Fruit fly (Drosophila melanogaster) whole organism, wandering third instar larva: ENCODE data around the gene JhI-21.

ENCODE experiments used
- CG32264 ChIP-seq: fragments of 200-800 bp; sonication (Bioruptor generic); optimal IDR thresholded peaks from 2 replicates; lab custom pipeline; 2016; ENCODE audit warnings: missing biosample characterization, missing genetic modification characterization
- CG9705 ChIP-seq: fragments of 200-800 bp; sonication (Bioruptor generic); optimal IDR thresholded peaks from 2 replicates; lab custom pipeline; 2018; ENCODE audit warnings: missing biosample characterization, mild to moderate bottlenecking, missing genetic modification characterization
- CrebA ChIP-seq: fragments of 200-800 bp; sonication (Bioruptor generic); optimal IDR thresholded peaks from 2 replicates; lab custom pipeline; 2016; ENCODE audit warnings: missing biosample characterization, mild to moderate bottlenecking, missing genetic modification characterization, borderline replicate concordance
- Dif ChIP-seq: fragments of 200-275, 200-300 bp; sonication (Bioruptor generic); optimal IDR thresholded peaks from 2 replicates; lab custom pipeline; 2018; ENCODE audit warnings: missing biosample characterization, missing genetic modification characterization; ENCODE audit not compliant: partially characterized antibody
- HLH106 ChIP-seq: fragments of 200-800 bp; optimal IDR thresholded peaks from 3 replicates; lab custom pipeline; 2019; ENCODE audit warnings: missing biosample characterization, mild to moderate bottlenecking, missing genetic modification characterization, moderate library complexity
- Hnf4 ChIP-seq: fragments of 200-800 bp; sonication (Bioruptor generic); optimal IDR thresholded peaks from 2 replicates; lab custom pipeline; 2016; ENCODE audit warnings: missing biosample characterization, mild to moderate bottlenecking, missing genetic modification characterization
- Hr78 ChIP-seq: fragments of >200 bp; optimal IDR thresholded peaks from 2 replicates; lab custom pipeline; 2017; ENCODE audit warnings: missing biosample characterization, missing genetic modification characterization
- Hr83 ChIP-seq: fragments of 200-300 bp; sonication (Bioruptor generic); optimal IDR thresholded peaks from 2 replicates; lab custom pipeline; 2016; ENCODE audit warnings: missing biosample characterization, mild to moderate bottlenecking, missing genetic modification characterization, moderate library complexity; ENCODE audit not compliant: poor library complexity, severe bottlenecking
- Jra ChIP-seq: sonication (Bioruptor generic); optimal IDR thresholded peaks from 2 replicates; lab custom pipeline; 2016; ENCODE audit warnings: missing biosample characterization, missing genetic modification characterization
- Myc ChIP-seq: fragments of >200 bp; optimal IDR thresholded peaks from 2 replicates; lab custom pipeline; 2017
- N ChIP-seq: fragments of >200 bp; optimal IDR thresholded peaks from 2 replicates; lab custom pipeline; 2018; ENCODE audit warnings: missing biosample characterization, missing external identifiers, missing genetic modification characterization
- OdsH ChIP-seq: fragments of 200-800 bp; sonication (Bioruptor generic); optimal IDR thresholded peaks from 2 replicates; lab custom pipeline; 2016; ENCODE audit warnings: missing biosample characterization, mild to moderate bottlenecking, missing genetic modification characterization
- Rel ChIP-seq, 2 experiments: fragments of 200-800 bp; sonication (Bioruptor generic) in 1 of 2; optimal IDR thresholded peaks; 2 replicates in 1 of 2; 3 replicates in 1 of 2; lab custom pipeline; 2016 to 2019; ENCODE audit warnings: mild to moderate bottlenecking in 2 of 2, missing biosample characterization in 2 of 2, missing genetic modification characterization in 2 of 2, moderate library complexity in 1 of 2
- Sp1 ChIP-seq: fragments of 200-800 bp; sonication (Bioruptor generic); optimal IDR thresholded peaks from 3 replicates; lab custom pipeline; 2019; ENCODE audit warnings: missing biosample characterization, mild to moderate bottlenecking, missing genetic modification characterization, moderate library complexity
- Vsx2 ChIP-seq: fragments of 200-300, 225-300 bp; sonication (Bioruptor generic); optimal IDR thresholded peaks from 2 replicates; lab custom pipeline; 2018; ENCODE audit warnings: missing biosample characterization, missing genetic modification characterization; ENCODE audit not compliant: partially characterized antibody
- br ChIP-seq: fragments of 200-800 bp; sonication (Bioruptor generic); optimal IDR thresholded peaks from 2 replicates; lab custom pipeline; 2016; ENCODE audit warnings: missing biosample characterization, missing genetic modification characterization
- brk ChIP-seq: fragments of 200-800 bp; sonication (Bioruptor generic); optimal IDR thresholded peaks from 2 replicates; lab custom pipeline; 2016; ENCODE audit warnings: missing biosample characterization, mild to moderate bottlenecking, missing genetic modification characterization
- dl ChIP-seq, 2 experiments: fragments of 175-275, 200-275 bp in 1 of 2; fragments of 200-275 bp in 1 of 2; sonication (Bioruptor generic); optimal IDR thresholded peaks; lab custom pipeline; 2018; ENCODE audit warnings: mild to moderate bottlenecking in 2 of 2, missing biosample characterization in 2 of 2, missing genetic modification characterization in 2 of 2, moderate library complexity in 2 of 2; ENCODE audit not compliant: partially characterized antibody in 2 of 2, insufficient read depth in 1 of 2
- dmrt93B ChIP-seq: fragments of 200-800 bp; sonication (Bioruptor generic); optimal IDR thresholded peaks from 2 replicates; lab custom pipeline; 2018; ENCODE audit warnings: missing biosample characterization, mild to moderate bottlenecking, missing genetic modification characterization
- ey ChIP-seq: fragments of 200-800 bp; sonication (Bioruptor generic); optimal IDR thresholded peaks from 2 replicates; lab custom pipeline; 2016; ENCODE audit warnings: missing biosample characterization, missing genetic modification characterization
- foxo ChIP-seq, 2 experiments: fragments of 200-800 bp; sonication (Bioruptor generic); optimal IDR thresholded peaks; 2 replicates in 1 of 2; 3 replicates in 1 of 2; lab custom pipeline; 2016 to 2017; ENCODE audit warnings: missing biosample characterization in 2 of 2, missing genetic modification characterization in 2 of 2
- h ChIP-seq: fragments of 200-800 bp; sonication (Bioruptor generic); optimal IDR thresholded peaks from 3 replicates; lab custom pipeline; 2016; ENCODE audit warnings: missing biosample characterization, mild to moderate bottlenecking, missing genetic modification characterization
- lola ChIP-seq: fragments of >200 bp; optimal IDR thresholded peaks from 2 replicates; lab custom pipeline; 2017; ENCODE audit warnings: missing biosample characterization, missing genetic modification characterization
- psq ChIP-seq: fragments of 200-800 bp; sonication (Bioruptor generic); optimal IDR thresholded peaks from 3 replicates; lab custom pipeline; 2017; ENCODE audit warnings: missing biosample characterization, mild to moderate bottlenecking, missing genetic modification characterization, moderate library complexity
- rgr ChIP-seq: fragments of 200-800 bp; sonication (Bioruptor generic); optimal IDR thresholded peaks from 3 replicates; lab custom pipeline; 2016; ENCODE audit warnings: missing biosample characterization, mild to moderate bottlenecking, missing genetic modification characterization
- sage ChIP-seq: fragments of 200-800 bp; sonication (Bioruptor generic); optimal IDR thresholded peaks from 2 replicates; lab custom pipeline; 2016; ENCODE audit warnings: missing biosample characterization, mild to moderate bottlenecking, missing genetic modification characterization
- sv ChIP-seq: fragments of 200-800 bp; sonication (Bioruptor generic); optimal IDR thresholded peaks from 3 replicates; lab custom pipeline; 2016; ENCODE audit warnings: missing biosample characterization, missing genetic modification characterization
- tai ChIP-seq: sonication (Bioruptor generic); optimal IDR thresholded peaks from 2 replicates; lab custom pipeline; 2016; ENCODE audit warnings: missing biosample characterization, missing genetic modification characterization
- usp ChIP-seq: fragments of >200 bp; optimal IDR thresholded peaks from 2 replicates; lab custom pipeline; 2017; ENCODE audit warnings: missing biosample characterization, missing genetic modification characterization
- woc ChIP-seq: sonication (Bioruptor generic); optimal IDR thresholded peaks from 2 replicates; lab custom pipeline; 2016; ENCODE audit warnings: missing biosample characterization, mild to moderate bottlenecking, missing genetic modification characterization

The JhI-21 gene

dm6 chr2L:12055837-12056388 is at the start of gene JhI-21, which contains the start of the genes RpL7-like and CG34164:
Gene JhI-21, minus strand, starts transcription at chr2L:12056042.
Gene RpL7-like, plus strand, starts transcription at chr2L:12056326.
Gene CG34164, plus strand, starts transcription at chr2L:12056348.
- TF ChIP-seq br (GFP tag; lab: Kevin White, UChicago), result no peak
- TF ChIP-seq Hr83 (GFP tag; lab: Kevin White, UChicago), result no peak
- peak; percentile 12 for TF ChIP-seq Myc (lab: Kevin White, UChicago)
- TF ChIP-seq Sp1 (GFP tag; lab: Kevin White, UChicago), result peak; percentile 47
- peak; percentile 7 for TF ChIP-seq h (GFP tag; lab: Kevin White, UChicago)
- peak in 1 of 2 experiments; percentile 6 for TF ChIP-seq foxo (GFP tag; optimal IDR thresholded peaks at IDR 0.05; lab: Kevin White, UChicago)
- no peak for TF ChIP-seq brk (GFP tag; lab: Kevin White, UChicago)
- no peak for TF ChIP-seq Hr78
- TF ChIP-seq dmrt93B (GFP tag; lab: Kevin White, UChicago), result no peak
- peak; percentile 72 for TF ChIP-seq Vsx2
- TF ChIP-seq Dif (GFP tag; lab: Kevin White, UChicago), result peak; percentile 96
- no peak for TF ChIP-seq OdsH (GFP tag; lab: Kevin White, UChicago)
- peak; percentile 75 to 89 for TF ChIP-seq dl (GFP tag; optimal IDR thresholded peaks at IDR 0.05; lab: Kevin White, UChicago; ENCODE audit: insufficient read depth in 1 of 2, partially characterized antibody in 2 of 2)
- TF ChIP-seq Hnf4 (GFP tag; lab: Kevin White, UChicago), result no peak

- no peak for TF ChIP-seq Dif (GFP tag; lab: Kevin White, UChicago)
- TF ChIP-seq psq (GFP tag; lab: Kevin White, UChicago), result peak; percentile 55
- TF ChIP-seq br (GFP tag; lab: Kevin White, UChicago), result peak; percentile 56
- peak; percentile 43 for TF ChIP-seq CG9705
- TF ChIP-seq sv, result peak; percentile 85
- peak; percentile 30 for TF ChIP-seq Hr78
- TF ChIP-seq HLH106 (tag; lab: Kevin White, UChicago), result peak; percentile 82
- no peak for TF ChIP-seq CrebA (GFP tag; lab: Kevin White, UChicago)
- peak; percentile 77 for TF ChIP-seq rgr (GFP tag; lab: Kevin White, UChicago)
- no peak for TF ChIP-seq Rel (GFP tag; optimal IDR thresholded peaks at IDR 0.05; lab: Kevin White, UChicago)
- peak; percentile 36 for TF ChIP-seq Rel (tag; optimal IDR thresholded peaks at IDR 0.05; lab: Kevin White, UChicago)
- peak in 1 of 2 experiments; percentile 83 for TF ChIP-seq foxo (GFP tag; optimal IDR thresholded peaks at IDR 0.05; lab: Kevin White, UChicago)
- TF ChIP-seq CG32264, result no peak
- TF ChIP-seq N, result peak; percentile 77
- TF ChIP-seq ey (GFP tag; lab: Kevin White, UChicago), result peak; percentile 66
- no peak for TF ChIP-seq usp (GFP tag; lab: Kevin White, UChicago)
- no peak for TF ChIP-seq Jra (GFP tag; lab: Kevin White, UChicago)
- TF ChIP-seq Sp1 (GFP tag; lab: Kevin White, UChicago), result peak; percentile 78
- no peak for TF ChIP-seq tai (GFP tag; lab: Kevin White, UChicago)
- no peak for TF ChIP-seq woc (GFP tag; lab: Kevin White, UChicago)
- TF ChIP-seq Myc (lab: Kevin White, UChicago), result peak; percentile 6
- peak; percentile 61 for TF ChIP-seq OdsH (GFP tag; lab: Kevin White, UChicago)
- no peak for TF ChIP-seq lola (GFP tag; lab: Kevin White, UChicago)
Observed at dm6 chr2L:12103231-12104210, 47.7 kb upstream of the JhI-21 start, which contains the start of the genes Patsas and ThrRS. Gene Patsas, minus strand, starts transcription at chr2L:12103285. Gene ThrRS, plus strand, starts transcription at chr2L:12103751.

- TF ChIP-seq HLH106 (tag; lab: Kevin White, UChicago) (no peak), CrebA (GFP tag; lab: Kevin White, UChicago) (no peak), woc (GFP tag; lab: Kevin White, UChicago) (no peak), sage (no peak), brk (GFP tag; lab: Kevin White, UChicago) (no peak), Hnf4 (GFP tag; lab: Kevin White, UChicago) (no peak), foxo (GFP tag; optimal IDR thresholded peaks at IDR 0.05; lab: Kevin White, UChicago) (no peak)
Observed at dm6 chr2L:12097698-12098097, 41.9 kb upstream of the JhI-21 start, which contains the start of gene Ced-12. Gene Ced-12, plus strand, starts transcription at chr2L:12097838.
